Worm (Caenorhabditis elegans) whole organism, L1 larva: ENCODE measurements around the gene srd-20.

Source experiments
- C34B4.2 ChIP-seq: sonication (generic microtip); optimal IDR thresholded peaks from 2 replicates; lab custom pipeline; 2017; ENCODE audit warnings: mild to moderate bottlenecking, missing genetic modification characterization, missing compliant biosample characterization
- aha-1 ChIP-seq: fragments of 150-350 bp; optimal IDR thresholded peaks from 2 replicates; lab custom pipeline; 2014; ENCODE audit warnings: missing biosample characterization, missing genetic modification characterization
- alr-1 ChIP-seq: fragments of 200-800 bp; sonication (Bioruptor generic); optimal IDR thresholded peaks from 2 replicates; lab custom pipeline; 2018; ENCODE audit warnings: borderline replicate concordance, mild to moderate bottlenecking, missing genetic modification characterization, missing compliant biosample characterization
- ama-1 ChIP-seq: fragments of 150-350 bp; optimal IDR thresholded peaks from 2 replicates; lab custom pipeline; 2014
- blmp-1 ChIP-seq: fragments of 150-350 bp; optimal IDR thresholded peaks from 2 replicates; lab custom pipeline; 2014; ENCODE audit warnings: missing biosample characterization, missing genetic modification characterization
- ceh-63 ChIP-seq: fragments of 200-800 bp; sonication (Bioruptor generic); optimal IDR thresholded peaks from 2 replicates; lab custom pipeline; 2018; ENCODE audit warnings: mild to moderate bottlenecking, missing genetic modification characterization, missing compliant biosample characterization
- ceh-8 ChIP-seq: fragments of 200-800 bp; sonication (Bioruptor generic); optimal IDR thresholded peaks from 2 replicates; lab custom pipeline; 2018; ENCODE audit warnings: mild to moderate bottlenecking, missing genetic modification characterization, moderate library complexity, missing compliant biosample characterization
- ceh-88 ChIP-seq: fragments of 200-800 bp; sonication (Bioruptor generic); IDR thresholded peaks from 2 replicates; pipeline ENCODE4 v1.3.6; 2022; ENCODE audit warnings: missing genetic modification characterization, missing compliant biosample characterization
- dsc-1 ChIP-seq: sonication (generic microtip); optimal IDR thresholded peaks from 2 replicates; lab custom pipeline; 2016; ENCODE audit warnings: mild to moderate bottlenecking, missing genetic modification characterization, missing compliant biosample characterization
- efl-1 ChIP-seq, 4 experiments: fragments of 150-350 bp; optimal IDR thresholded peaks in 3 of 4; peaks in 1 of 4; 1 replicate in 1 of 4; 2 replicates in 3 of 4; lab custom pipeline; 2014; ENCODE audit warnings: missing biosample characterization in 2 of 4, missing genetic modification characterization in 2 of 4, missing genetic modification reagents in 2 of 4
- egl-13 ChIP-seq: sonication (generic microtip); optimal IDR thresholded peaks from 2 replicates; lab custom pipeline; 2016; ENCODE audit warnings: missing genotype, missing genetic modification reagents, missing genetic modification characterization, missing compliant biosample characterization
- egl-27 ChIP-seq, 2 experiments: fragments of 150-350 bp in 1 of 2; sonication (generic microtip); optimal IDR thresholded peaks; 3 replicates each; lab custom pipeline; 2017 to 2018; ENCODE audit warnings: missing biosample characterization in 2 of 2, missing genetic modification characterization in 2 of 2, missing genetic modification reagents in 2 of 2
- elt-2 ChIP-seq: sonication (generic microtip); optimal IDR thresholded peaks from 2 replicates; lab custom pipeline; 2016; ENCODE audit warnings: missing genetic modification characterization, mild to moderate bottlenecking, inconsistent platforms, missing compliant biosample characterization, missing genetic modification reagents
- fkh-10 ChIP-seq: sonication (generic microtip); optimal IDR thresholded peaks from 2 replicates; lab custom pipeline; 2017; ENCODE audit warnings: missing biosample characterization, missing genetic modification reagents, missing genetic modification characterization
- fkh-4 ChIP-seq: sonication (generic microtip); optimal IDR thresholded peaks from 2 replicates; lab custom pipeline; 2016; ENCODE audit warnings: missing compliant biosample characterization, missing genetic modification characterization, borderline replicate concordance
- fkh-8 ChIP-seq: sonication (generic microtip); optimal IDR thresholded peaks from 2 replicates; lab custom pipeline; 2016; ENCODE audit warnings: mild to moderate bottlenecking, missing genetic modification characterization, missing compliant biosample characterization
- hlh-17 ChIP-seq: fragments of 200-800 bp; sonication (Bioruptor generic); optimal IDR thresholded peaks from 2 replicates; lab custom pipeline; 2018; ENCODE audit warnings: missing genetic modification characterization, mild to moderate bottlenecking, missing compliant biosample characterization, moderate library complexity, borderline replicate concordance
- hlh-4 ChIP-seq: sonication (generic microtip); optimal IDR thresholded peaks from 2 replicates; lab custom pipeline; 2016; ENCODE audit warnings: mild to moderate bottlenecking, missing genetic modification characterization, missing compliant biosample characterization
- lin-13 ChIP-seq: fragments of 150-350 bp; optimal IDR thresholded peaks from 2 replicates; lab custom pipeline; 2014; ENCODE audit warnings: missing biosample characterization, missing genetic modification reagents, missing genetic modification characterization
- lin-14 ChIP-seq: fragments of 200-800 bp; sonication (Bioruptor generic); optimal IDR thresholded peaks from 2 replicates; lab custom pipeline; 2018; ENCODE audit warnings: mild to moderate bottlenecking, missing genetic modification characterization, moderate library complexity, missing compliant biosample characterization
- lin-15B ChIP-seq: fragments of 150-350 bp; sonication (generic microtip); optimal IDR thresholded peaks from 3 replicates; lab custom pipeline; 2014; ENCODE audit warnings: missing biosample characterization, missing genetic modification characterization
- lin-39 ChIP-seq: fragments of 150-350 bp; optimal IDR thresholded peaks from 2 replicates; lab custom pipeline; 2014; ENCODE audit warnings: missing biosample characterization, missing genetic modification reagents, missing genetic modification characterization
- lir-3 ChIP-seq: sonication (generic microtip); optimal IDR thresholded peaks from 2 replicates; lab custom pipeline; 2016; ENCODE audit warnings: mild to moderate bottlenecking, missing genetic modification characterization, moderate library complexity, missing compliant biosample characterization; ENCODE audit not compliant: poor library complexity
- mab-9 ChIP-seq: fragments of 200-800 bp; sonication (Bioruptor generic); IDR thresholded peaks from 2 replicates; pipeline ENCODE4 v1.3.6; 2022; ENCODE audit warnings: missing genetic modification reagents, missing genetic modification characterization, missing compliant biosample characterization
- mdl-1 ChIP-seq, 2 experiments: fragments of 150-350 bp; optimal IDR thresholded peaks; 2 replicates each; lab custom pipeline; 2014 to 2017; ENCODE audit warnings: missing biosample characterization in 2 of 2, missing genetic modification characterization in 2 of 2, inconsistent platforms in 1 of 2
- mep-1 ChIP-seq: fragments of 150-350 bp; optimal IDR thresholded peaks from 2 replicates; lab custom pipeline; 2014; ENCODE audit warnings: missing biosample characterization, missing genetic modification characterization
- nhr-12 ChIP-seq: sonication (generic microtip); optimal IDR thresholded peaks from 2 replicates; lab custom pipeline; 2017; ENCODE audit warnings: missing biosample characterization, missing genetic modification characterization
- nhr-19 ChIP-seq: fragments of 200-800 bp; sonication (Bioruptor generic); conservative IDR thresholded peaks from 2 replicates; pipeline ENCODE4 v1.3.6; 2022; ENCODE audit warnings: missing genetic modification characterization, missing compliant biosample characterization
- nhr-28 ChIP-seq: fragments of 150-350 bp; optimal IDR thresholded peaks from 2 replicates; lab custom pipeline; 2014; ENCODE audit warnings: missing biosample characterization, missing genetic modification characterization
- nhr-71 ChIP-seq: sonication (generic microtip); optimal IDR thresholded peaks from 2 replicates; lab custom pipeline; 2016; ENCODE audit warnings: mild to moderate bottlenecking, missing genetic modification characterization, moderate library complexity, missing compliant biosample characterization
- nhr-77 ChIP-seq: fragments of 150-350 bp; optimal IDR thresholded peaks from 2 replicates; lab custom pipeline; 2014; ENCODE audit warnings: missing biosample characterization, missing genetic modification characterization
- nhr-85 ChIP-seq: sonication (generic microtip); peaks from one replicate; lab custom pipeline; 2016; ENCODE audit warnings: missing genetic modification characterization, inconsistent platforms, missing compliant biosample characterization
- rnt-1 ChIP-seq: sonication (generic microtip); optimal IDR thresholded peaks from 2 replicates; lab custom pipeline; 2016; ENCODE audit warnings: mild to moderate bottlenecking, missing genetic modification characterization, moderate library complexity, missing compliant biosample characterization
- skn-1 ChIP-seq: fragments of 150-350 bp; optimal IDR thresholded peaks from 2 replicates; lab custom pipeline; 2014; ENCODE audit warnings: missing biosample characterization, missing genetic modification characterization
- sox-4 ChIP-seq: sonication (generic microtip); optimal IDR thresholded peaks from 2 replicates; lab custom pipeline; 2016; ENCODE audit warnings: missing genetic modification characterization, missing compliant biosample characterization
- sptf-1 ChIP-seq: fragments of 150-350 bp; optimal IDR thresholded peaks from 2 replicates; lab custom pipeline; 2014; ENCODE audit warnings: missing biosample characterization, missing genetic modification characterization
- tlp-1 ChIP-seq: fragments of 150-350 bp; optimal IDR thresholded peaks from 2 replicates; lab custom pipeline; 2014; ENCODE audit warnings: missing biosample characterization, missing genetic modification characterization
- zag-1 ChIP-seq: fragments of 150-350 bp; optimal IDR thresholded peaks from 2 replicates; lab custom pipeline; 2014; ENCODE audit warnings: missing biosample characterization, missing genetic modification characterization

srd-20 gene

DNA sequence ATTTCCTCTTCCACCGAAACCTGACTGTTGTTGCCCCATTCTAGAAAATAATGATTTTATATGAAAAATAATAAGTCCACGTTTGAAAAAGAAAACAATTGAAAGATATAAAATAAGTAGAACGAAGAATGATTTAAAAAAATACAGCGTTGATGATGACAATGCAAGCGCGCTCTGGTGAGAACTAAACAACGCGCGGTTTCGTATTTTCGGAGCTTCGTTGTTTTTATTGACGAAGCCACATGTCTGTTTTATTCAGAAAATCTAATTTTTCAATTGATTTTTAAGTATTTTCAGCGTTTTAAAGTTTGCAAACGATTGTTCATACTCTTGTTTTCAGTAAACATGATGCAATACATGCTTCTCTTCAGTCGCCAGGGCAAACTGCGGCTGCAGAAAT is 37.8 kb upstream of the srd-20 start, which contains the start of the genes rpt-2 and aps-1 (continued):
- TF ChIP-seq dsc-1: peak; percentile 89
- TF ChIP-seq fkh-8 (tag; lab: Kevin White, UChicago): peak; percentile 84
- peak; percentile 92 for TF ChIP-seq nhr-71
- peak; percentile 85 for TF ChIP-seq nhr-19
- peak; percentile 96 for TF ChIP-seq mep-1 (tag; lab: Kevin White, UChicago)
- TF ChIP-seq mab-9 (GFP tag; lab: Robert Waterston, UW): no peak
- TF ChIP-seq egl-27 (tag; optimal IDR thresholded peaks at IDR 0.05; lab: Kevin White, UChicago): no peak
- TF ChIP-seq efl-1 (optimal IDR thresholded peaks at IDR 0.05; lab: Kevin White, UChicago): peak; percentile 87
- TF ChIP-seq efl-1 (GFP tag; optimal IDR thresholded peaks at IDR 0.05 in 1 of 2; lab: Kevin White, UChicago): peak; percentile 83 to 98
- peak; percentile 81 for TF ChIP-seq lin-13 (GFP tag; lab: Kevin White, UChicago)
- peak; percentile 96 for TF ChIP-seq lin-15B (tag; lab: Kevin White, UChicago)
- TF ChIP-seq egl-13 (tag; lab: Kevin White, UChicago): peak; percentile 70
- TF ChIP-seq nhr-28 (tag; lab: Kevin White, UChicago): no peak
- TF ChIP-seq mdl-1 (tag; optimal IDR thresholded peaks at IDR 0.05; lab: Kevin White, UChicago): peak in 1 of 2 experiments; percentile 80
- TF ChIP-seq C34B4.2 (tag; lab: Kevin White, UChicago): no peak
- no peak for TF ChIP-seq alr-1 (tag; lab: Kevin White, UChicago)
- TF ChIP-seq sptf-1 (tag; lab: Kevin White, UChicago): no peak
- no peak for TF ChIP-seq aha-1 (tag; lab: Kevin White, UChicago)
- no peak for TF ChIP-seq tlp-1 (tag; lab: Kevin White, UChicago)
- peak; percentile 75 for TF ChIP-seq fkh-10 (GFP tag; lab: Kevin White, UChicago)
- no peak for TF ChIP-seq ceh-88 (GFP tag; lab: Robert Waterston, UW)
- peak; percentile 42 for TF ChIP-seq ceh-8
- no peak for TF ChIP-seq zag-1 (tag; lab: Kevin White, UChicago)
- TF ChIP-seq skn-1 (tag; lab: Kevin White, UChicago): peak; percentile 100
- no peak for TF ChIP-seq hlh-17
- peak; percentile 85 for TF ChIP-seq blmp-1
- TF ChIP-seq fkh-4 (tag; lab: Kevin White, UChicago): no peak
- peak; percentile 63 for TF ChIP-seq sox-4 (tag; lab: Kevin White, UChicago)
- TF ChIP-seq rnt-1: peak; percentile 85
- no peak for TF ChIP-seq nhr-12 (tag; lab: Kevin White, UChicago)
- TF ChIP-seq ceh-63 (GFP tag; lab: Kevin White, UChicago): no peak
- peak; percentile 57 for TF ChIP-seq lir-3
- no peak for TF ChIP-seq hlh-4 (tag; lab: Kevin White, UChicago)
- peak; percentile 89 for TF ChIP-seq lin-14 (GFP tag; lab: Kevin White, UChicago)
- TF ChIP-seq nhr-77: peak; percentile 75

DNA sequence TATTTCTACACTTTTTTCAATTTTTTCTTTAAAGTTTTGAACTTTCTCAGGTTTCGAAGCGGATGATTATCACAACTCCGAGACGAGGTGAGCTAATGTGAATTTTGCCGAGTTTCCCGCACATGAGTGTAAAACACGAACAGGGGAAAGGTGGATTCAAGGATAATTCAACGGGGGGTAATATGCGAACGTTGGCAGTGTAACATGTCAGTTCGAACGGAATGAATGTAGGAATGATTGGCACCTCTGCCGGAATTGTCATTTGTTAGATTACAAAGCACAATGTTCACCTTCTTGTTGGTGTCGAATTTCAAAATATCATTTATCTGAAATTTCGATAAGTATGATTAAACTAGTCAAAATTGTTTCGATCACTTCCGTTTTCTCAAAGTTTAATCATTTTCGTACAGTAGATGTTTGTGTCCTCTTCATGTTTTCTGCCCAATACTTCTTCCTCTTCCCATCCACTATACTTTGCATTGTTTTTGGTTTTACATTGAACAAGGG is 36.4 kb upstream of the srd-20 start, which contains the start of gene picc-1:
Gene picc-1, plus strand, starts transcription at position 51 of the 507 bp plus-strand sequence.
- TF ChIP-seq lin-39 (tag; lab: Kevin White, UChicago): no peak
- peak; percentile 85 for TF ChIP-seq ama-1 (lab: Kevin White, UChicago)
- TF ChIP-seq nhr-71: peak; percentile 16
- TF ChIP-seq elt-2 (tag; lab: Kevin White, UChicago): peak; percentile 13

DNA sequence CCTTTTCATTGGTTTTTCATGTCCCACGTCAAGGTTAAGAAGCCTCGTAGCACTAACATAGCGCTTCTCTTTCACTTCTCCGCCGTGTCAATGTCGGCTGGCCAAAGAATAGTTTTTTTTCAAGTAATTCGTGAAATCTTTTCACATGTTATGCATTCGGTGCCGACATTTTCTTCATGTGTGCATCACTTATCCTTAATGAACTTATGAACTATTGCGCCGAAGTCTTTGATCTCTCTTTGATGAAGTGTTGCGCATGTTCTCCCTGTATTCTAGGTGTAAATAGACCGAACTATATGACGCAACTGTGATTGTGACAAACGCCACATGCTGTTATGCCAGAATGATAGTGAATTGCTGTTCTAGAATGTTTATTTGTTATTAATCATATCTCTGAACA is 33.3 kb upstream of the srd-20 start:
- TF ChIP-seq hlh-17 (no peak), nhr-85 (peak; percentile 3), blmp-1 (peak; percentile 17)
- TF ChIP-seq, all 84 proteins: peak for 2
